Fruit fly (Drosophila melanogaster): Measurements from ENCODE around the gene CG18273.

The CG18273 gene

DNA sequence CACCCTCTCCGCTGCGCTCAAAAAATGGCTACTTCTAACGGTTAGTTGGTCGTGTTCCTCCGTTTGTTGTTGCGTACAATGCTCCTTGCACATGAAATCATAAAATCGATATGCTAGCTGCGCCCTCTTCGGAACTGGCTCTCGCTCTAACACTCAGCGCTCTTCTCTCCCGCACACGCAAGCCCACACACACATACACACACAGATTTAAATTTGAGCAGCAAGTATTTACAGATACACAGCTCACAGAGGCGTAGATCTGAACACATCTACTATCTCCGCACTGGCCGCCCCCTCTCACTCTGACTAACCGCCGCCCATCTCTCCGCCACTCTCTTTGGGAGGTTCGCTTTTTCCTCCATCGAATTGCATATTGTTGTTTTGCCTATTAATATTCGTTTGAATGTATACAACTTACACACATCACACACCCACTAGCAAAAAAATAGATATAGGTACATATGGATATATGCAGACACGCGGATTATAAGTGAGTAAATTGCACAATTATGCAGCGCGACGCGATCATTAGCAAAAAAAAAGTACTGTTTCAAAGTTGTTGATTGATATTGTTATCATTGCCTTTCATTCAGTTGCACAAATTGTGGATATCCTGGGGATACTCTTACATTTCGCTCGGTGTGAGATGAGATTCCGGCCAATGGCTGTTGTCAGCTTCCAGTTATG, 35.1 kb upstream of the CG18273 start (continued):
- no peak; the same call in 2 of the 3 replicates for TF ChIP-seq CG11560 (tag; IDR thresholded peaks at IDR 0.05)
- TF ChIP-seq CG4424 (GFP tag; optimal IDR thresholded peaks at IDR 0.05) = peak; percentile 72
- peak; percentile 30 for TF ChIP-seq CG1529 (GFP tag; optimal IDR thresholded peaks at IDR 0.05)
- peak; percentile 67 for TF ChIP-seq Asciz (GFP tag; optimal IDR thresholded peaks at IDR 0.05)
- no peak for TF ChIP-seq Dp (GFP tag; optimal IDR thresholded peaks at IDR 0.05)
- TF ChIP-seq Xrp1 (GFP tag; IDR thresholded peaks at IDR 0.05) = peak; percentile 86
- peak; percentile 77 for TF ChIP-seq CG14050 (GFP tag; IDR thresholded peaks at IDR 0.05)
- TF ChIP-seq zfh1 (GFP tag; IDR thresholded peaks at IDR 0.05) = peak; percentile 90
- TF ChIP-seq Elba2 (GFP tag; optimal IDR thresholded peaks at IDR 0.05) = no peak
- TF ChIP-seq unpg (GFP tag; optimal IDR thresholded peaks at IDR 0.05) = peak; percentile 74
- TF ChIP-seq tap (tag; optimal IDR thresholded peaks at IDR 0.05) = peak; percentile 72
- TF ChIP-seq Scr (GFP tag; IDR thresholded peaks at IDR 0.05; ENCODE audit: partially characterized antibody) = no peak
- peak; percentile 81 for TF ChIP-seq Atf-2 (GFP tag; optimal IDR thresholded peaks at IDR 0.05)
- TF ChIP-seq cad (GFP tag; optimal IDR thresholded peaks at IDR 0.05) = peak; percentile 53
- no peak for TF ChIP-seq CTCF (GFP tag; optimal IDR thresholded peaks at IDR 0.05)
- TF ChIP-seq her (GFP tag; optimal IDR thresholded peaks at IDR 0.05) = peak; percentile 93
- peak; percentile 49 for TF ChIP-seq Deaf1 (tag; optimal IDR thresholded peaks at IDR 0.05)
- peak; percentile 65 for TF ChIP-seq Hr3 (GFP tag; optimal IDR thresholded peaks at IDR 0.05)
- peak; percentile 78 for TF ChIP-seq E2f1 (GFP tag; IDR thresholded peaks at IDR 0.05)
- no peak for TF ChIP-seq CG30431 (GFP tag; optimal IDR thresholded peaks at IDR 0.05)
- TF ChIP-seq klu (GFP tag; IDR thresholded peaks at IDR 0.05) = peak; percentile 57; the same call in 1 of the 2 replicates
- TF ChIP-seq sug (tag; optimal IDR thresholded peaks at IDR 0.05) = peak; percentile 84
- peak; percentile 76 for TF ChIP-seq crol (GFP tag; IDR thresholded peaks at IDR 0.05)
- TF ChIP-seq Nf-YA (GFP tag; IDR thresholded peaks at IDR 0.05) = no peak
- TF ChIP-seq Dad (GFP tag; optimal IDR thresholded peaks at IDR 0.05) = peak; percentile 80
- TF ChIP-seq h (optimal IDR thresholded peaks at IDR 0.05) = no peak
- TF ChIP-seq kay (GFP tag; optimal IDR thresholded peaks at IDR 0.05) = peak; percentile 66
- TF ChIP-seq CG9797 (GFP tag; optimal IDR thresholded peaks at IDR 0.05) = no peak
- TF ChIP-seq CG15011 (GFP tag; optimal IDR thresholded peaks at IDR 0.05) = peak; percentile 37
- peak; percentile 92 for TF ChIP-seq rib (GFP tag; IDR thresholded peaks at IDR 0.05)
- TF ChIP-seq CG1647 (GFP tag; optimal IDR thresholded peaks at IDR 0.05) = peak; percentile 84
- peak; percentile 66; the same call in 1 of the 2 replicates for TF ChIP-seq CG10959 (GFP tag; IDR thresholded peaks at IDR 0.05)
- TF ChIP-seq HLH4C (GFP tag; IDR thresholded peaks at IDR 0.05; ENCODE audit: partially characterized antibody) = no peak
- peak; percentile 80; the same call in 2 of the 3 replicates for TF ChIP-seq CG2199 (GFP tag; IDR thresholded peaks at IDR 0.05)
- TF ChIP-seq Blimp-1 (GFP tag; optimal IDR thresholded peaks at IDR 0.05) = peak; percentile 63
- TF ChIP-seq CG9932 (GFP tag; IDR thresholded peaks at IDR 0.05) = peak; percentile 97
- TF ChIP-seq bsh (GFP tag; optimal IDR thresholded peaks at IDR 0.05) = peak in 1 of 2 experiments; percentile 76
- TF ChIP-seq CG13123 (GFP tag; optimal IDR thresholded peaks at IDR 0.05) = peak; percentile 67
- TF ChIP-seq pb (GFP tag; optimal IDR thresholded peaks at IDR 0.05) = peak; percentile 73
- TF ChIP-seq toy (GFP tag; IDR thresholded peaks at IDR 0.05) = peak; percentile 68
- TF ChIP-seq salm (tag; optimal IDR thresholded peaks at IDR 0.05) = no peak
- TF ChIP-seq fru (optimal IDR thresholded peaks at IDR 0.05) = no peak
- peak; percentile 16 for TF ChIP-seq CG15601 (tag; optimal IDR thresholded peaks at IDR 0.05)
- peak; percentile 98 for TF ChIP-seq Rfx (GFP tag; IDR thresholded peaks at IDR 0.05)
- TF ChIP-seq CG3838 (GFP tag; optimal IDR thresholded peaks at IDR 0.05) = peak; percentile 74
- no peak for TF ChIP-seq nerfin-2 (GFP tag; IDR thresholded peaks at IDR 0.05; ENCODE audit: partially characterized antibody)
- TF ChIP-seq Camta (GFP tag; optimal IDR thresholded peaks at IDR 0.05) = peak; percentile 64
- peak; percentile 43 for TF ChIP-seq CG8290 (GFP tag; optimal IDR thresholded peaks at IDR 0.05)
- peak; percentile 1 to 99 for TF ChIP-seq CG8290 (tag; optimal IDR thresholded peaks at IDR 0.05)
- peak; percentile 75 for TF ChIP-seq CG4282 (GFP tag; optimal IDR thresholded peaks at IDR 0.05)
- peak; percentile 82 for TF ChIP-seq Awh (GFP tag; IDR thresholded peaks at IDR 0.05)
- TF ChIP-seq CG16815 (GFP tag; optimal IDR thresholded peaks at IDR 0.05) = peak; percentile 64

Data from whole organism, embryonic.